Fruit fly (Drosophila melanogaster) whole organism, prepupa: ENCODE measurements around the gene CG32036.

Experiments
- Blimp-1 ChIP-seq: fragments of 200-800 bp; sonication (Bioruptor generic); optimal IDR thresholded peaks from 3 replicates; lab custom pipeline; 2017; ENCODE audit warnings: missing biosample characterization, missing genetic modification characterization, mild to moderate bottlenecking, moderate library complexity, missing genetic modification reagents
- CG11294 ChIP-seq: fragments of 200-800 bp; sonication (Bioruptor generic); IDR thresholded peaks from 2 replicates; pipeline ENCODE4 v1.3.6; 2022; ENCODE audit warnings: missing biosample characterization, missing genetic modification characterization
- CG11762 ChIP-seq: fragments of 200-800 bp; sonication (Bioruptor generic); optimal IDR thresholded peaks from 3 replicates; lab custom pipeline; 2016; ENCODE audit warnings: missing biosample characterization, missing genetic modification characterization; ENCODE audit not compliant: insufficient read depth
- CG11902 ChIP-seq: fragments of 200-800 bp; sonication (Bioruptor generic); optimal IDR thresholded peaks from 3 replicates; lab custom pipeline; 2016; ENCODE audit warnings: missing biosample characterization, missing genetic modification characterization
- CG15336 ChIP-seq: fragments of 200-800 bp; sonication (Bioruptor generic); IDR thresholded peaks from 2 replicates; pipeline ENCODE4 v1.3.6; 2022; ENCODE audit warnings: missing biosample characterization, missing genetic modification characterization
- CG1621 ChIP-seq: fragments of 200-800 bp; sonication (Bioruptor generic); optimal IDR thresholded peaks from 3 replicates; lab custom pipeline; 2018; ENCODE audit warnings: missing biosample characterization, mild to moderate bottlenecking, missing genetic modification characterization
- CG16779 ChIP-seq: fragments of 200-800 bp; sonication (Bioruptor generic); optimal IDR thresholded peaks from 3 replicates; lab custom pipeline; 2017; ENCODE audit warnings: missing biosample characterization, mild to moderate bottlenecking, missing genetic modification characterization
- CG32006 ChIP-seq: fragments of 200-800 bp; sonication (Bioruptor generic); optimal IDR thresholded peaks from 3 replicates; lab custom pipeline; 2017; ENCODE audit warnings: missing biosample characterization, mild to moderate bottlenecking, missing genetic modification characterization
- CG34406 ChIP-seq: fragments of 200-800 bp; sonication (Bioruptor generic); optimal IDR thresholded peaks from 3 replicates; lab custom pipeline; 2016; ENCODE audit warnings: missing biosample characterization, missing genetic modification characterization
- CG3919 ChIP-seq: fragments of 200-800 bp; sonication (Bioruptor generic); optimal IDR thresholded peaks from 3 replicates; lab custom pipeline; 2016; ENCODE audit warnings: missing biosample characterization, missing genetic modification characterization
- CG4318 ChIP-seq: fragments of 200-800 bp; sonication (Bioruptor generic); optimal IDR thresholded peaks from 3 replicates; lab custom pipeline; 2017; ENCODE audit warnings: missing biosample characterization, mild to moderate bottlenecking, missing genetic modification characterization
- CG6163 ChIP-seq: fragments of 200-800 bp; sonication (Bioruptor generic); IDR thresholded peaks from 3 replicates; pipeline ENCODE4 v1.3.6; 2022; ENCODE audit warnings: missing biosample characterization, missing genetic modification characterization
- CG6276 ChIP-seq: fragments of 200-800 bp; sonication (Bioruptor generic); optimal IDR thresholded peaks from 2 replicates; lab custom pipeline; 2017; ENCODE audit warnings: missing biosample characterization, mild to moderate bottlenecking, missing genetic modification characterization
- CG6792 ChIP-seq: fragments of 200-800 bp; sonication (Bioruptor generic); optimal IDR thresholded peaks from 3 replicates; lab custom pipeline; 2016; ENCODE audit warnings: missing biosample characterization, missing genetic modification characterization
- CG6808 ChIP-seq: fragments of 200-800 bp; sonication (Bioruptor generic); optimal IDR thresholded peaks from 3 replicates; lab custom pipeline; 2017; ENCODE audit warnings: missing biosample characterization, missing genetic modification characterization, mild to moderate bottlenecking, moderate library complexity, missing genetic modification reagents
- CG8319 ChIP-seq: fragments of 200-800 bp; sonication (Bioruptor generic); optimal IDR thresholded peaks from 3 replicates; lab custom pipeline; 2016; ENCODE audit warnings: missing biosample characterization, missing genetic modification characterization
- CG8632 ChIP-seq: fragments of 200-800 bp; sonication (Bioruptor generic); optimal IDR thresholded peaks from 3 replicates; lab custom pipeline; 2016; ENCODE audit warnings: missing biosample characterization, missing genetic modification characterization
- CG9139 ChIP-seq: fragments of 200-800 bp; sonication (Bioruptor generic); optimal IDR thresholded peaks from 3 replicates; lab custom pipeline; 2017; ENCODE audit warnings: missing biosample characterization, mild to moderate bottlenecking, missing genetic modification characterization
- Eip78C ChIP-seq: fragments of 200-800 bp; sonication (Bioruptor generic); peaks from one replicate; lab custom pipeline; 2016; ENCODE audit warnings: missing biosample characterization, missing genetic modification characterization
- Eip93F ChIP-seq: fragments of 200-800 bp; sonication (Bioruptor generic); optimal IDR thresholded peaks from 2 replicates; lab custom pipeline; 2016; ENCODE audit warnings: missing biosample characterization, mild to moderate bottlenecking, missing genetic modification characterization
- Ets21C ChIP-seq: fragments of 200-800 bp; sonication (Bioruptor generic); optimal IDR thresholded peaks from 3 replicates; lab custom pipeline; 2016; ENCODE audit warnings: missing biosample characterization, missing genetic modification characterization
- Ets96B ChIP-seq: fragments of 200-800 bp; optimal IDR thresholded peaks from 2 replicates; lab custom pipeline; 2019; ENCODE audit warnings: missing biosample characterization, mild to moderate bottlenecking, missing genetic modification characterization, moderate library complexity
- Gug ChIP-seq: fragments of 200-800 bp; sonication (Bioruptor generic); IDR thresholded peaks from 2 replicates; pipeline ENCODE4 v1.3.6; 2022; ENCODE audit warnings: missing biosample characterization, missing genetic modification characterization
- Hr4 ChIP-seq: fragments of 200-800 bp; sonication (Bioruptor generic); optimal IDR thresholded peaks from 3 replicates; lab custom pipeline; 2016; ENCODE audit warnings: missing biosample characterization, missing genetic modification characterization
- Lpt ChIP-seq: fragments of 200-800 bp; sonication (Bioruptor generic); optimal IDR thresholded peaks from 3 replicates; lab custom pipeline; 2016; ENCODE audit warnings: missing biosample characterization, missing genetic modification characterization
- Met ChIP-seq: fragments of 200-800 bp; sonication (Bioruptor generic); optimal IDR thresholded peaks from 3 replicates; lab custom pipeline; 2016; ENCODE audit warnings: missing biosample characterization, missing genetic modification characterization
- OdsH ChIP-seq: fragments of 200-800 bp; sonication (Bioruptor generic); optimal IDR thresholded peaks from 3 replicates; lab custom pipeline; 2016; ENCODE audit warnings: missing biosample characterization, missing genetic modification characterization
- Sox102F ChIP-seq: fragments of 200-800 bp; sonication (Bioruptor generic); optimal IDR thresholded peaks from 2 replicates; lab custom pipeline; 2016; ENCODE audit warnings: missing biosample characterization, mild to moderate bottlenecking, missing genetic modification characterization
- Sox14 ChIP-seq: fragments of 200-800 bp; sonication (Bioruptor generic); optimal IDR thresholded peaks from 3 replicates; lab custom pipeline; 2016; ENCODE audit warnings: missing biosample characterization, missing genetic modification characterization
- Sox15 ChIP-seq: fragments of 200-800 bp; sonication (Bioruptor generic); optimal IDR thresholded peaks from 3 replicates; lab custom pipeline; 2016; ENCODE audit warnings: missing biosample characterization, missing genetic modification characterization
- achi ChIP-seq: fragments of 200-800 bp; sonication (Bioruptor generic); optimal IDR thresholded peaks from 3 replicates; lab custom pipeline; 2016; ENCODE audit warnings: missing biosample characterization, missing genetic modification characterization
- cyc ChIP-seq: fragments of 200-800 bp; sonication (Bioruptor generic); optimal IDR thresholded peaks from 3 replicates; lab custom pipeline; 2016; ENCODE audit warnings: missing biosample characterization, missing genetic modification characterization
- dsx ChIP-seq: fragments of 200-800 bp; optimal IDR thresholded peaks from 3 replicates; lab custom pipeline; 2019; ENCODE audit warnings: missing biosample characterization, mild to moderate bottlenecking, missing genetic modification characterization, moderate library complexity; ENCODE audit not compliant: poor library complexity, severe bottlenecking
- eg ChIP-seq: fragments of 200-800 bp; sonication (Bioruptor generic); IDR thresholded peaks from 3 replicates; pipeline ENCODE4 v1.3.6; 2022; ENCODE audit warnings: missing biosample characterization, missing genetic modification characterization
- esn ChIP-seq: fragments of 200-800 bp; sonication (Bioruptor generic); optimal IDR thresholded peaks from 2 replicates; lab custom pipeline; 2016; ENCODE audit warnings: missing biosample characterization, mild to moderate bottlenecking, missing genetic modification characterization, moderate library complexity
- fd59A ChIP-seq: fragments of 200-800 bp; sonication (Bioruptor generic); optimal IDR thresholded peaks from 2 replicates; lab custom pipeline; 2017; ENCODE audit warnings: missing biosample characterization, mild to moderate bottlenecking, missing genetic modification characterization, missing genetic modification reagents
- fkh ChIP-seq: fragments of 200-800 bp; sonication (Bioruptor generic); optimal IDR thresholded peaks from 3 replicates; lab custom pipeline; 2017; ENCODE audit warnings: missing biosample characterization, mild to moderate bottlenecking, missing genetic modification characterization, moderate library complexity
- lz ChIP-seq: fragments of 200-800 bp; sonication (Bioruptor generic); optimal IDR thresholded peaks from 3 replicates; lab custom pipeline; 2016; ENCODE audit warnings: missing biosample characterization, missing genetic modification characterization
- pdm3 ChIP-seq: fragments of 200-800 bp; sonication (Bioruptor generic); optimal IDR thresholded peaks from 3 replicates; lab custom pipeline; 2016; ENCODE audit warnings: missing biosample characterization, missing genetic modification characterization
- salr ChIP-seq, 2 experiments: fragments of 200-800 bp; sonication (Bioruptor generic); optimal IDR thresholded peaks; 3 replicates each; lab custom pipeline; 2016 to 2018; ENCODE audit warnings: missing biosample characterization in 2 of 2, missing genetic modification characterization in 2 of 2, mild to moderate bottlenecking in 1 of 2
- spab ChIP-seq: fragments of 200-800 bp; sonication (Bioruptor generic); optimal IDR thresholded peaks from 2 replicates; lab custom pipeline; 2017; ENCODE audit warnings: missing biosample characterization, mild to moderate bottlenecking, missing genetic modification characterization, missing genetic modification reagents
- ss ChIP-seq, 2 experiments: fragments of 200-800 bp; sonication (Bioruptor generic); optimal IDR thresholded peaks; 2 replicates in 1 of 2; 3 replicates in 1 of 2; lab custom pipeline; 2017 to 2018; ENCODE audit warnings: mild to moderate bottlenecking in 2 of 2, missing biosample characterization in 2 of 2, missing genetic modification characterization in 2 of 2, moderate library complexity in 1 of 2
- svp ChIP-seq: fragments of 200-800 bp; sonication (Bioruptor generic); peaks from one replicate; lab custom pipeline; 2016; ENCODE audit warnings: missing biosample characterization, missing genetic modification characterization
- topi ChIP-seq: fragments of 200-800 bp; sonication (Bioruptor generic); optimal IDR thresholded peaks from 3 replicates; lab custom pipeline; 2016; ENCODE audit warnings: missing biosample characterization, missing genetic modification characterization
- vri ChIP-seq: fragments of 200-800 bp; sonication (Bioruptor generic); optimal IDR thresholded peaks from 3 replicates; lab custom pipeline; 2016; ENCODE audit warnings: missing biosample characterization, mild to moderate bottlenecking, missing genetic modification characterization

CG32036 gene

DNA sequence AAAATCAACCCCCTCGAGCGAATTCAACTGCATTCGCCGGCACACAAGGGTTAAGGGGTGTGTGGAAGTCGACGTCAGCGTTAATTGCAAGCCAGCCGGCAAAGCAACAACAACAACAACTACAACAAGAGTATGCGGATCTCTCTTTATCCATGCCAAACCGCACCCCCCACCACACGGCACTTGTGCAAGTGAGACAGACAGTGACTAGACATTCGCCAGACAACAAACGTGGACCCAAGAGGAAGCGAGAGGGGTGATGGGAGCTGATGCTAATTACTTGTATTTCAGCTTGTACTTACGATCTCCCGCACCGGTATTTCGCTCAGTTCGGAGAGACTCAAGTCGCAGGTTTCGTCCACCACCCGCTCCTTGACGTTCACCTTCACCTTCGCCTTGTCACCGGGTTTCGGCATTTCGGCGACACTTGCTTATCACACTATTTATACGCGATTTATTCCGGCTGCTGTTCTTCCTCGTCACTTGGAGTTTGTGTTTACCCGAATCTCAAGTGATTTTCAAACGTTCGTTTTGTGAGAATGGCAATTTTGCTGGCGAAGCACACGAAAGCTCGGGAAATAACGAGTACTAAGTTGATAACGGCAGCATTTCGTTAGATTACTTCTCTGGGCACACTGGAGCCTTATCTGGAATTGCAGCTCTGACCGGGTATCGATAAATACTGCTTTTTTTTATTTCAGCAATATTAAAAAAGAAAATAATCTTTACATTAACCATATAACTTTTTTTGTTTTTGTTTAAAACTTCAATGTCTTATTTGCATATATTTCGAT is 20.2 kb upstream of the CG32036 start, which contains the start of gene CG3408:
Gene CG3408 (minus strand): TSS at position 547 of the 794 bp plus-strand sequence.
- TF ChIP-seq esn (GFP tag; lab: Kevin White, UChicago) = peak; percentile 2
- TF ChIP-seq dsx (GFP tag; lab: Kevin White, UChicago) = peak; percentile 12
- no peak for TF ChIP-seq Lpt (GFP tag; lab: Kevin White, UChicago)
- no peak for TF ChIP-seq OdsH (GFP tag; lab: Kevin White, UChicago)
- no peak for TF ChIP-seq eg
- peak; percentile 1 for TF ChIP-seq CG1621
- peak; percentile 18 for TF ChIP-seq CG3919 (GFP tag; lab: Kevin White, UChicago)
- TF ChIP-seq CG6792 = no peak
- TF ChIP-seq cyc (GFP tag; lab: Kevin White, UChicago) = peak; percentile 0
- peak; percentile 79 for TF ChIP-seq Eip78C (GFP tag; lab: Kevin White, UChicago)
- TF ChIP-seq pdm3 (GFP tag; lab: Kevin White, UChicago) = no peak
- no peak for TF ChIP-seq CG8632 (GFP tag; lab: Kevin White, UChicago)
- TF ChIP-seq CG16779 = peak; percentile 27
- TF ChIP-seq Met = peak; percentile 4
- no peak for TF ChIP-seq Blimp-1 (GFP tag; lab: Kevin White, UChicago)
- peak; percentile 15 for TF ChIP-seq Sox14 (GFP tag; lab: Kevin White, UChicago)
- no peak for TF ChIP-seq Ets96B (tag; lab: Kevin White, UChicago)
- no peak for TF ChIP-seq Hr4 (GFP tag; lab: Kevin White, UChicago)
- peak; percentile 59; the same call in 2 of the 3 replicates for TF ChIP-seq CG6163 (GFP tag; lab: Robert Waterston, UW)
- peak; percentile 26 for TF ChIP-seq CG6276 (GFP tag; lab: Kevin White, UChicago)
- TF ChIP-seq CG9139 (GFP tag; lab: Kevin White, UChicago) = peak; percentile 14
- peak; percentile 31 for TF ChIP-seq CG6808 (GFP tag; lab: Kevin White, UChicago)
- TF ChIP-seq topi (GFP tag; lab: Kevin White, UChicago) = peak; percentile 23
- TF ChIP-seq Eip93F (GFP tag; lab: Kevin White, UChicago) = no peak
- no peak for TF ChIP-seq CG15336 (GFP tag; lab: Robert Waterston, UW)
- no peak for TF ChIP-seq Sox15 (GFP tag; lab: Kevin White, UChicago)
- TF ChIP-seq fkh (GFP tag; lab: Kevin White, UChicago) = peak; percentile 82
- no peak for TF ChIP-seq salr (GFP tag; optimal IDR thresholded peaks at IDR 0.05; lab: Kevin White, UChicago)
- peak; percentile 2 to 50 for TF ChIP-seq ss (GFP tag; optimal IDR thresholded peaks at IDR 0.05; lab: Kevin White, UChicago)
- TF ChIP-seq CG11294 = 0 out of 2 replicates have a peak, but pooled peaks have one; percentile 28
- TF ChIP-seq, all 60 proteins: peak for 17

DNA sequence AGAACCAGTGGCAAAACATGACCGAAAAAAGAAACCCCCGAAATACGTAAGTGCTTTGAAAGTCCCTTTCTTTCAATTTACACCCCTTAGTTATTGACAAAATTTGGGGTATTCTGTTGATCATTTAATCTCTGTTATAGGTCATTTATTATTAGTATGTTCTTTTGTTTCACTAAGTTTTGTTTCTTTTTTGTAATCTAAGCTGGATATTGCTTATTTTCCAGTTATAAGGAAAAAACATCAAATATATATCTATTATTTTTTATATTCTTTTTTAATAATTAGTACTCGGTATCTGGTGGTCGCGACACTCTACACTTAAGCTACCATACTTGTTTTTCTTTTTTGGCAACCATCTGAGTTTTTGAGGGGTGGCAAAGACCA is 19.6 kb upstream of the CG32036 start:
- TF ChIP-seq CG32006 (GFP tag; lab: Kevin White, UChicago) (peak; percentile 58), ss (GFP tag; optimal IDR thresholded peaks at IDR 0.05; lab: Kevin White, UChicago) (peak in 1 of 2 experiments; percentile 7), Ets21C (no peak), Lpt (GFP tag; lab: Kevin White, UChicago) (no peak), esn (GFP tag; lab: Kevin White, UChicago) (peak; percentile 79), Sox102F (GFP tag; lab: Kevin White, UChicago) (peak; percentile 54), CG11294 (no peak), vri (no peak), OdsH (GFP tag; lab: Kevin White, UChicago) (no peak), fd59A (GFP tag; lab: Kevin White, UChicago) (no peak), CG11902 (GFP tag; lab: Kevin White, UChicago) (no peak), CG6808 (GFP tag; lab: Kevin White, UChicago) (no peak), CG4318 (no peak), salr (GFP tag; optimal IDR thresholded peaks at IDR 0.05; lab: Kevin White, UChicago) (no peak), pdm3 (GFP tag; lab: Kevin White, UChicago) (no peak), achi (GFP tag; lab: Kevin White, UChicago) (peak; percentile 42), svp (GFP tag; lab: Kevin White, UChicago) (peak; percentile 77), Sox15 (GFP tag; lab: Kevin White, UChicago) (peak; percentile 9), lz (GFP tag; lab: Kevin White, UChicago) (peak; percentile 66), Gug (no peak), topi (GFP tag; lab: Kevin White, UChicago) (no peak), Eip93F (GFP tag; lab: Kevin White, UChicago) (no peak), CG8319 (GFP tag; lab: Kevin White, UChicago) (no peak), CG6163 (GFP tag; lab: Robert Waterston, UW) (no peak), Blimp-1 (GFP tag; lab: Kevin White, UChicago) (no peak), Met (peak; percentile 63), Hr4 (GFP tag; lab: Kevin White, UChicago) (peak; percentile 51), CG6792 (peak; percentile 31), CG34406 (GFP tag; lab: Kevin White, UChicago) (peak; percentile 65), Sox14 (GFP tag; lab: Kevin White, UChicago) (no peak), spab (GFP tag; lab: Kevin White, UChicago) (no peak), CG16779 (no peak), CG11762 (no peak), CG1621 (no peak)
